Worm (Caenorhabditis elegans) whole organism, L1 larva: ENCODE measurements around the gene lin-25.

ENCODE experiments used
- C04F5.9 ChIP-seq: sonication (generic microtip); optimal IDR thresholded peaks from 2 replicates; lab custom pipeline; 2016; ENCODE audit warnings: missing genetic modification characterization, missing compliant biosample characterization
- C16A3.4 ChIP-seq: fragments of 150-350 bp; optimal IDR thresholded peaks from 2 replicates; lab custom pipeline; 2014; ENCODE audit warnings: missing biosample characterization, missing genetic modification characterization
- C34B4.2 ChIP-seq: sonication (generic microtip); optimal IDR thresholded peaks from 2 replicates; lab custom pipeline; 2017; ENCODE audit warnings: mild to moderate bottlenecking, missing genetic modification characterization, missing compliant biosample characterization
- aha-1 ChIP-seq: fragments of 150-350 bp; optimal IDR thresholded peaks from 2 replicates; lab custom pipeline; 2014; ENCODE audit warnings: missing biosample characterization, missing genetic modification characterization
- aly-2 ChIP-seq: fragments of 150-350 bp; optimal IDR thresholded peaks from 2 replicates; lab custom pipeline; 2014; ENCODE audit warnings: missing biosample characterization, missing genetic modification characterization
- blmp-1 ChIP-seq: fragments of 150-350 bp; optimal IDR thresholded peaks from 2 replicates; lab custom pipeline; 2014; ENCODE audit warnings: missing biosample characterization, missing genetic modification characterization
- ceh-63 ChIP-seq: fragments of 200-800 bp; sonication (Bioruptor generic); optimal IDR thresholded peaks from 2 replicates; lab custom pipeline; 2018; ENCODE audit warnings: mild to moderate bottlenecking, missing genetic modification characterization, missing compliant biosample characterization
- ceh-8 ChIP-seq: fragments of 200-800 bp; sonication (Bioruptor generic); optimal IDR thresholded peaks from 2 replicates; lab custom pipeline; 2018; ENCODE audit warnings: mild to moderate bottlenecking, missing genetic modification characterization, moderate library complexity, missing compliant biosample characterization
- dsc-1 ChIP-seq: sonication (generic microtip); optimal IDR thresholded peaks from 2 replicates; lab custom pipeline; 2016; ENCODE audit warnings: mild to moderate bottlenecking, missing genetic modification characterization, missing compliant biosample characterization
- efl-1 ChIP-seq, 4 experiments: fragments of 150-350 bp; optimal IDR thresholded peaks in 3 of 4; peaks in 1 of 4; 1 replicate in 1 of 4; 2 replicates in 3 of 4; lab custom pipeline; 2014; ENCODE audit warnings: missing biosample characterization in 2 of 4, missing genetic modification characterization in 2 of 4, missing genetic modification reagents in 2 of 4
- efl-3 ChIP-seq: fragments of 200-800 bp; sonication (Bioruptor generic); optimal IDR thresholded peaks from 2 replicates; lab custom pipeline; 2018; ENCODE audit warnings: mild to moderate bottlenecking, missing genetic modification characterization, missing compliant biosample characterization
- elt-2 ChIP-seq: sonication (generic microtip); optimal IDR thresholded peaks from 2 replicates; lab custom pipeline; 2016; ENCODE audit warnings: missing genetic modification characterization, mild to moderate bottlenecking, inconsistent platforms, missing compliant biosample characterization, missing genetic modification reagents
- elt-3 ChIP-seq, 6 experiments: fragments of 150-350 bp in 1 of 6; sonication (generic microtip); optimal IDR thresholded peaks; 2 replicates each; lab custom pipeline; 2017 to 2018; ENCODE audit warnings: missing biosample characterization in 6 of 6, missing genetic modification characterization in 6 of 6, inconsistent platforms in 1 of 6
- fkh-10 ChIP-seq: sonication (generic microtip); optimal IDR thresholded peaks from 2 replicates; lab custom pipeline; 2017; ENCODE audit warnings: missing biosample characterization, missing genetic modification reagents, missing genetic modification characterization
- fkh-4 ChIP-seq: sonication (generic microtip); optimal IDR thresholded peaks from 2 replicates; lab custom pipeline; 2016; ENCODE audit warnings: missing compliant biosample characterization, missing genetic modification characterization, borderline replicate concordance
- hlh-17 ChIP-seq: fragments of 200-800 bp; sonication (Bioruptor generic); optimal IDR thresholded peaks from 2 replicates; lab custom pipeline; 2018; ENCODE audit warnings: missing genetic modification characterization, mild to moderate bottlenecking, missing compliant biosample characterization, moderate library complexity, borderline replicate concordance
- hlh-4 ChIP-seq: sonication (generic microtip); optimal IDR thresholded peaks from 2 replicates; lab custom pipeline; 2016; ENCODE audit warnings: mild to moderate bottlenecking, missing genetic modification characterization, missing compliant biosample characterization
- hpl-2 ChIP-seq: fragments of 150-350 bp; optimal IDR thresholded peaks from 2 replicates; lab custom pipeline; 2014; ENCODE audit warnings: missing biosample characterization, missing genetic modification reagents, missing genetic modification characterization
- irx-1 ChIP-seq: sonication (generic microtip); optimal IDR thresholded peaks from 2 replicates; lab custom pipeline; 2016; ENCODE audit warnings: missing genetic modification characterization, missing compliant biosample characterization
- isw-1 ChIP-seq: fragments of 200-800 bp; sonication (Bioruptor generic); IDR thresholded peaks from 2 replicates; pipeline ENCODE4 v1.3.6; 2022; ENCODE audit warnings: missing genetic modification characterization, missing compliant biosample characterization
- jun-1 ChIP-seq: fragments of 150-350 bp; optimal IDR thresholded peaks from 2 replicates; lab custom pipeline; 2014; ENCODE audit warnings: missing biosample characterization, missing genetic modification reagents, missing genetic modification characterization
- lin-14 ChIP-seq: fragments of 200-800 bp; sonication (Bioruptor generic); optimal IDR thresholded peaks from 2 replicates; lab custom pipeline; 2018; ENCODE audit warnings: mild to moderate bottlenecking, missing genetic modification characterization, moderate library complexity, missing compliant biosample characterization
- lin-15B ChIP-seq: fragments of 150-350 bp; sonication (generic microtip); optimal IDR thresholded peaks from 3 replicates; lab custom pipeline; 2014; ENCODE audit warnings: missing biosample characterization, missing genetic modification characterization
- lin-39 ChIP-seq: fragments of 150-350 bp; optimal IDR thresholded peaks from 2 replicates; lab custom pipeline; 2014; ENCODE audit warnings: missing biosample characterization, missing genetic modification reagents, missing genetic modification characterization
- lsy-2 ChIP-seq, 2 experiments: fragments of 150-350 bp; optimal IDR thresholded peaks; 2 replicates each; lab custom pipeline; 2014; ENCODE audit warnings: missing biosample characterization in 2 of 2, missing genetic modification characterization in 2 of 2
- mdl-1 ChIP-seq, 2 experiments: fragments of 150-350 bp; optimal IDR thresholded peaks; 2 replicates each; lab custom pipeline; 2014 to 2017; ENCODE audit warnings: missing biosample characterization in 2 of 2, missing genetic modification characterization in 2 of 2, inconsistent platforms in 1 of 2
- mef-2 ChIP-seq: fragments of 150-350 bp; optimal IDR thresholded peaks from 2 replicates; lab custom pipeline; 2014; ENCODE audit warnings: missing biosample characterization, missing genetic modification characterization
- mep-1 ChIP-seq: fragments of 150-350 bp; optimal IDR thresholded peaks from 2 replicates; lab custom pipeline; 2014; ENCODE audit warnings: missing biosample characterization, missing genetic modification characterization
- nhr-11 ChIP-seq: fragments of 150-350 bp; optimal IDR thresholded peaks from 2 replicates; lab custom pipeline; 2014; ENCODE audit warnings: missing biosample characterization, missing genetic modification characterization
- nhr-12 ChIP-seq: sonication (generic microtip); optimal IDR thresholded peaks from 2 replicates; lab custom pipeline; 2017; ENCODE audit warnings: missing biosample characterization, missing genetic modification characterization
- nhr-19 ChIP-seq: fragments of 200-800 bp; sonication (Bioruptor generic); conservative IDR thresholded peaks from 2 replicates; pipeline ENCODE4 v1.3.6; 2022; ENCODE audit warnings: missing genetic modification characterization, missing compliant biosample characterization
- nhr-20 ChIP-seq: sonication (generic microtip); optimal IDR thresholded peaks from 2 replicates; lab custom pipeline; 2016; ENCODE audit warnings: mild to moderate bottlenecking, missing genetic modification characterization, missing compliant biosample characterization
- nhr-237 ChIP-seq: fragments of 150-350 bp; optimal IDR thresholded peaks from 2 replicates; lab custom pipeline; 2014; ENCODE audit warnings: missing biosample characterization, missing genetic modification characterization
- nhr-47 ChIP-seq: sonication (generic microtip); optimal IDR thresholded peaks from 2 replicates; lab custom pipeline; 2016; ENCODE audit warnings: mild to moderate bottlenecking, missing genetic modification characterization, moderate library complexity, missing compliant biosample characterization
- nhr-71 ChIP-seq: sonication (generic microtip); optimal IDR thresholded peaks from 2 replicates; lab custom pipeline; 2016; ENCODE audit warnings: mild to moderate bottlenecking, missing genetic modification characterization, moderate library complexity, missing compliant biosample characterization
- nhr-77 ChIP-seq: fragments of 150-350 bp; optimal IDR thresholded peaks from 2 replicates; lab custom pipeline; 2014; ENCODE audit warnings: missing biosample characterization, missing genetic modification characterization
- nhr-84 ChIP-seq: sonication (generic microtip); optimal IDR thresholded peaks from 2 replicates; lab custom pipeline; 2017; ENCODE audit warnings: missing biosample characterization, missing genetic modification characterization
- nhr-85 ChIP-seq: sonication (generic microtip); peaks from one replicate; lab custom pipeline; 2016; ENCODE audit warnings: missing genetic modification characterization, inconsistent platforms, missing compliant biosample characterization
- pqm-1 ChIP-seq: sonication (generic microtip); optimal IDR thresholded peaks from 3 replicates; lab custom pipeline; 2017; ENCODE audit warnings: missing biosample characterization, missing genetic modification characterization
- rnt-1 ChIP-seq: sonication (generic microtip); optimal IDR thresholded peaks from 2 replicates; lab custom pipeline; 2016; ENCODE audit warnings: mild to moderate bottlenecking, missing genetic modification characterization, moderate library complexity, missing compliant biosample characterization
- sox-4 ChIP-seq: sonication (generic microtip); optimal IDR thresholded peaks from 2 replicates; lab custom pipeline; 2016; ENCODE audit warnings: missing genetic modification characterization, missing compliant biosample characterization
- swsn-7 ChIP-seq: sonication (generic microtip); optimal IDR thresholded peaks from 2 replicates; lab custom pipeline; 2016; ENCODE audit warnings: missing genetic modification characterization, missing compliant biosample characterization
- tbx-2 ChIP-seq: sonication (generic microtip); optimal IDR thresholded peaks from 2 replicates; lab custom pipeline; 2016; ENCODE audit warnings: missing genetic modification characterization, missing compliant biosample characterization
- unc-130 ChIP-seq: fragments of 150-350 bp; optimal IDR thresholded peaks from 2 replicates; lab custom pipeline; 2017; ENCODE audit warnings: missing biosample characterization, missing genetic modification characterization, inconsistent platforms
- unc-30 ChIP-seq: sonication (generic microtip); optimal IDR thresholded peaks from 2 replicates; lab custom pipeline; 2017; ENCODE audit warnings: missing biosample characterization, missing genetic modification characterization
- zag-1 ChIP-seq: fragments of 150-350 bp; optimal IDR thresholded peaks from 2 replicates; lab custom pipeline; 2014; ENCODE audit warnings: missing biosample characterization, missing genetic modification characterization

lin-25 gene

ce11 chrV:12635218-12635617 lies 14.5 kb upstream of the lin-25 start (continued):
- TF ChIP-seq pqm-1 (no peak), fkh-4 (tag; lab: Kevin White, UChicago) (no peak), lin-15B (tag; lab: Kevin White, UChicago) (no peak), C04F5.9 (no peak), nhr-85 (tag; lab: Kevin White, UChicago) (peak; percentile 98), nhr-19 (GFP tag; lab: Robert Waterston, UW) (peak; percentile 79), hpl-2 (GFP tag; lab: Kevin White, UChicago) (no peak), hlh-4 (no peak), unc-30 (no peak), mep-1 (tag; lab: Kevin White, UChicago) (peak; percentile 81), nhr-77 (tag; lab: Kevin White, UChicago) (no peak), swsn-7 (tag; lab: Kevin White, UChicago) (peak; percentile 20), hlh-17 (no peak), efl-1 (optimal IDR thresholded peaks at IDR 0.05; lab: Kevin White, UChicago) (peak in 1 of 2 experiments; percentile 35), efl-1 (GFP tag; optimal IDR thresholded peaks at IDR 0.05 in 1 of 2; lab: Kevin White, UChicago) (peak; percentile 20 to 92), jun-1 (tag; lab: Kevin White, UChicago) (peak; percentile 13), efl-3 (GFP tag; lab: Kevin White, UChicago) (no peak), elt-2 (tag; lab: Kevin White, UChicago) (peak; percentile 66), C34B4.2 (tag; lab: Kevin White, UChicago) (no peak), nhr-47 (tag; lab: Kevin White, UChicago) (peak; percentile 60)
- TF ChIP-seq, all 84 proteins: peak for 28

ce11 chrV:12636248-12636647 lies 13.5 kb upstream of the lin-25 start:
- TF ChIP-seq nhr-12 (tag; lab: Kevin White, UChicago) (no peak), aha-1 (peak; percentile 33), nhr-71 (tag; lab: Kevin White, UChicago) (peak; percentile 91), nhr-20 (tag; lab: Kevin White, UChicago) (peak; percentile 82), mef-2 (tag; lab: Kevin White, UChicago) (peak; percentile 60), lsy-2 (tag; optimal IDR thresholded peaks at IDR 0.05; lab: Kevin White, UChicago) (peak; percentile 22 to 49), lin-14 (GFP tag; lab: Kevin White, UChicago) (peak; percentile 87), C16A3.4 (tag; lab: Kevin White, UChicago) (peak; percentile 23), unc-130 (tag; lab: Kevin White, UChicago) (peak; percentile 27), nhr-84 (tag; lab: Kevin White, UChicago) (no peak), nhr-237 (tag; lab: Kevin White, UChicago) (no peak), ceh-63 (GFP tag; lab: Kevin White, UChicago) (no peak), mdl-1 (tag; optimal IDR thresholded peaks at IDR 0.05; lab: Kevin White, UChicago) (peak in 1 of 2 experiments; percentile 3), sox-4 (tag; lab: Kevin White, UChicago) (no peak), tbx-2 (tag; lab: Kevin White, UChicago) (peak; percentile 21), fkh-4 (tag; lab: Kevin White, UChicago) (peak; percentile 78), nhr-47 (tag; lab: Kevin White, UChicago) (peak; percentile 12), rnt-1 (tag; lab: Kevin White, UChicago) (peak; percentile 88), fkh-10 (no peak), lin-39 (peak; percentile 54), dsc-1 (tag; lab: Kevin White, UChicago) (peak; percentile 93), blmp-1 (tag; lab: Kevin White, UChicago) (peak; percentile 54), elt-3 (tag; optimal IDR thresholded peaks at IDR 0.05; lab: Kevin White, UChicago) (peak in 2 of 6 experiments; percentile 13 to 39), efl-1 (optimal IDR thresholded peaks at IDR 0.05; lab: Kevin White, UChicago) (no peak), efl-1 (GFP tag; optimal IDR thresholded peaks at IDR 0.05 in 1 of 2; lab: Kevin White, UChicago) (peak in 1 of 2 experiments; percentile 36), hpl-2 (GFP tag; lab: Kevin White, UChicago) (no peak), hlh-17 (no peak), irx-1 (tag; lab: Kevin White, UChicago) (peak; percentile 15), nhr-11 (no peak), ceh-8 (no peak), nhr-85 (tag; lab: Kevin White, UChicago) (peak; percentile 85), nhr-19 (GFP tag; lab: Robert Waterston, UW) (peak; percentile 83), isw-1 (GFP tag; lab: Robert Waterston, UW) (no peak), zag-1 (no peak), aly-2 (tag; lab: Kevin White, UChicago) (no peak), swsn-7 (tag; lab: Kevin White, UChicago) (peak; percentile 27)
